Worm (Caenorhabditis elegans) whole organism, young adult: ENCODE results near the gene Y62H9A.8.
A peak's percentile ranks its signal among the peaks of the same experiment; 100 is the strongest.

Source experiments
- F37B4.10 ChIP-seq: fragments of 200-800 bp; sonication (Bioruptor generic); IDR thresholded peaks from 2 replicates; pipeline ENCODE4 v1.3.6; 2022; ENCODE audit warnings: missing genetic modification characterization, missing compliant biosample characterization
- Y95B8A.8 ChIP-seq: fragments of 200-800 bp; sonication (Bioruptor generic); IDR thresholded peaks from 2 replicates; pipeline ENCODE4 v1.3.6; 2022; ENCODE audit warnings: missing genetic modification reagents, missing genetic modification characterization, missing compliant biosample characterization
- ceh-100 ChIP-seq: fragments of 200-800 bp; sonication (Bioruptor generic); IDR thresholded peaks from 2 replicates; pipeline ENCODE4 v1.3.6; 2022; ENCODE audit warnings: missing genetic modification reagents, missing genetic modification characterization, missing compliant biosample characterization
- efl-1 ChIP-seq: fragments of 150-350 bp; optimal IDR thresholded peaks from 2 replicates; lab custom pipeline; 2014; ENCODE audit warnings: missing biosample characterization, missing genetic modification reagents, missing genetic modification characterization
- him-1 ChIP-seq: sonication (generic microtip); optimal IDR thresholded peaks from 2 replicates; lab custom pipeline; 2016; ENCODE audit warnings: missing genotype, missing genetic modification reagents, missing genetic modification characterization, missing compliant biosample characterization
- hmg-20 ChIP-seq: fragments of 200-800 bp; sonication (Bioruptor generic); IDR thresholded peaks from 2 replicates; pipeline ENCODE4 v1.3.6; 2022; ENCODE audit warnings: missing genetic modification reagents, missing genetic modification characterization, missing compliant biosample characterization
- lag-1 ChIP-seq: fragments of 200-800 bp; sonication (Bioruptor generic); IDR thresholded peaks from 2 replicates; pipeline ENCODE4 v1.3.6; 2022; ENCODE audit warnings: missing genetic modification reagents, missing genetic modification characterization, missing compliant biosample characterization
- lin-35 ChIP-seq, 3 experiments: fragments of 150-350 bp in 2 of 3; sonication (generic microtip) in 1 of 3; optimal IDR thresholded peaks; 2 replicates each; lab custom pipeline; 2014 to 2018; ENCODE audit warnings: missing biosample characterization in 3 of 3, missing genetic modification characterization in 3 of 3, missing genetic modification reagents in 3 of 3
- lsy-27 ChIP-seq: sonication (generic microtip); optimal IDR thresholded peaks from 2 replicates; lab custom pipeline; 2017; ENCODE audit warnings: missing genetic modification characterization, mild to moderate bottlenecking, missing compliant biosample characterization, antibody characterized with exemption, missing genotype, borderline replicate concordance; ENCODE audit not compliant: insufficient read depth
- madf-3 ChIP-seq: fragments of 200-800 bp; sonication (Bioruptor generic); IDR thresholded peaks from 2 replicates; pipeline ENCODE4 v1.3.6; 2022; ENCODE audit warnings: missing genetic modification reagents, missing genetic modification characterization, missing compliant biosample characterization
- mxl-1 ChIP-seq: sonication (generic microtip); optimal IDR thresholded peaks from 2 replicates; lab custom pipeline; 2016; ENCODE audit warnings: missing genetic modification characterization, missing compliant biosample characterization
- pha-4 ChIP-seq: fragments of 150-350 bp; sonication (generic microtip); optimal IDR thresholded peaks from 2 replicates; lab custom pipeline; 2014; ENCODE audit warnings: missing biosample characterization, missing genetic modification reagents, missing genetic modification characterization
- unc-130 ChIP-seq: sonication (generic microtip); optimal IDR thresholded peaks from 2 replicates; lab custom pipeline; 2016; ENCODE audit warnings: missing genetic modification reagents, missing genetic modification characterization, missing compliant biosample characterization
- ztf-18 ChIP-seq: sonication (generic microtip); optimal IDR thresholded peaks from 2 replicates; lab custom pipeline; 2016; ENCODE audit warnings: missing genotype, mild to moderate bottlenecking, missing genetic modification characterization, missing compliant biosample characterization

DNA sequence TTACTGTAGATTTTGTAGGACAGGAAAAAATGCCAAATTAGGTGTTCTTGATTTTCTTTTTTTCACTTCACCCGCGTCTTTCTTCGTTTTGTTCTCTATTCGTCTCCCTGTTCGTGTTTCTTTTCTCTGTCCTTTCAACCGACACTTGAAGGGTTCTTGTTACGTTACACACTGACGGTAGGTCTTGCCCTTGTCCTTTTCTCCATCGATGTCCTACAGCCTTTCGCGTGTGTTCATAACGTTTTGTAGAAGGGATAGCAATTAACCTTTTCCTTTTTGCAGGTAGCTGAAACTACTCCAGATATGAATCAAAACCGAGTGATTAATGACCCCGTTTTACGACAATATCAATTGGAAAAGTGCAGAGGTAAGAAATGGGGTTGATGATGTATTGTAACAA is 31.9 kb upstream of the Y62H9A.8 start, which contains the start of gene F55G7.1:
- peak; percentile 18; the same call in 1 of the 2 replicates for TF ChIP-seq hmg-20 (GFP tag; lab: Robert Waterston, UW)
- TF ChIP-seq ceh-100 = no peak
- TF ChIP-seq mxl-1 (tag; lab: Kevin White, UChicago) = no peak
- no peak for TF ChIP-seq unc-130 (GFP tag; lab: Kevin White, UChicago)
- no peak for TF ChIP-seq him-1 (tag; lab: Kevin White, UChicago)
- TF ChIP-seq pha-4 (tag; lab: Kevin White, UChicago) = no peak
- no peak for TF ChIP-seq ztf-18 (tag; lab: Kevin White, UChicago)
- TF ChIP-seq lin-35 (GFP tag; optimal IDR thresholded peaks at IDR 0.05; lab: Kevin White, UChicago) = no peak
- no peak for TF ChIP-seq Y95B8A.8 (GFP tag; lab: Robert Waterston, UW)
- no peak for TF ChIP-seq F37B4.10 (GFP tag; lab: Robert Waterston, UW)
- TF ChIP-seq lag-1 (GFP tag; lab: Robert Waterston, UW) = no peak
- TF ChIP-seq efl-1 = no peak
- no peak for TF ChIP-seq madf-3
- TF ChIP-seq lsy-27 (tag; lab: Kevin White, UChicago) = no peak
